Fruit fly (Drosophila melanogaster) whole organism, wandering third instar larva: ENCODE results near the gene Mkk4.
A peak's percentile ranks its signal among the peaks of the same experiment; 100 is the strongest.

Experiments
- Abd-B ChIP-seq: fragments of >200 bp; optimal IDR thresholded peaks from 2 replicates; lab custom pipeline; 2017; ENCODE audit warnings: missing biosample characterization, missing genetic modification characterization
- CG32264 ChIP-seq: fragments of 200-800 bp; sonication (Bioruptor generic); optimal IDR thresholded peaks from 2 replicates; lab custom pipeline; 2016; ENCODE audit warnings: missing biosample characterization, missing genetic modification characterization
- CG9705 ChIP-seq: fragments of 200-800 bp; sonication (Bioruptor generic); optimal IDR thresholded peaks from 2 replicates; lab custom pipeline; 2018; ENCODE audit warnings: missing biosample characterization, mild to moderate bottlenecking, missing genetic modification characterization
- CrebA ChIP-seq: fragments of 200-800 bp; sonication (Bioruptor generic); optimal IDR thresholded peaks from 2 replicates; lab custom pipeline; 2016; ENCODE audit warnings: missing biosample characterization, mild to moderate bottlenecking, missing genetic modification characterization, borderline replicate concordance
- Dfd ChIP-seq: fragments of >200 bp; optimal IDR thresholded peaks from 2 replicates; lab custom pipeline; 2017; ENCODE audit warnings: missing biosample characterization, missing genetic modification characterization
- Dif ChIP-seq: fragments of 200-275, 200-300 bp; sonication (Bioruptor generic); optimal IDR thresholded peaks from 2 replicates; lab custom pipeline; 2018; ENCODE audit warnings: missing biosample characterization, missing genetic modification characterization; ENCODE audit not compliant: partially characterized antibody
- GATAd ChIP-seq: sonication (Bioruptor generic); optimal IDR thresholded peaks from 2 replicates; lab custom pipeline; 2016; ENCODE audit warnings: missing biosample characterization, missing genetic modification characterization
- HLH106 ChIP-seq: fragments of 200-800 bp; optimal IDR thresholded peaks from 3 replicates; lab custom pipeline; 2019; ENCODE audit warnings: missing biosample characterization, mild to moderate bottlenecking, missing genetic modification characterization, moderate library complexity
- Hnf4 ChIP-seq: fragments of 200-800 bp; sonication (Bioruptor generic); optimal IDR thresholded peaks from 2 replicates; lab custom pipeline; 2016; ENCODE audit warnings: missing biosample characterization, mild to moderate bottlenecking, missing genetic modification characterization
- Hr78 ChIP-seq: fragments of >200 bp; optimal IDR thresholded peaks from 2 replicates; lab custom pipeline; 2017; ENCODE audit warnings: missing biosample characterization, missing genetic modification characterization
- Hr83 ChIP-seq: fragments of 200-300 bp; sonication (Bioruptor generic); optimal IDR thresholded peaks from 2 replicates; lab custom pipeline; 2016; ENCODE audit warnings: missing biosample characterization, mild to moderate bottlenecking, missing genetic modification characterization, moderate library complexity; ENCODE audit not compliant: poor library complexity, severe bottlenecking
- Jra ChIP-seq: sonication (Bioruptor generic); optimal IDR thresholded peaks from 2 replicates; lab custom pipeline; 2016; ENCODE audit warnings: missing biosample characterization, missing genetic modification characterization
- Mio ChIP-seq: sonication (Bioruptor generic); optimal IDR thresholded peaks from 2 replicates; lab custom pipeline; 2016; ENCODE audit warnings: missing biosample characterization, missing genetic modification characterization
- Myc ChIP-seq: fragments of >200 bp; optimal IDR thresholded peaks from 2 replicates; lab custom pipeline; 2017
- N ChIP-seq: fragments of >200 bp; optimal IDR thresholded peaks from 2 replicates; lab custom pipeline; 2018; ENCODE audit warnings: missing biosample characterization, missing external identifiers, missing genetic modification characterization
- OdsH ChIP-seq: fragments of 200-800 bp; sonication (Bioruptor generic); optimal IDR thresholded peaks from 2 replicates; lab custom pipeline; 2016; ENCODE audit warnings: missing biosample characterization, mild to moderate bottlenecking, missing genetic modification characterization
- Rel ChIP-seq, 2 experiments: fragments of 200-800 bp; sonication (Bioruptor generic) in 1 of 2; optimal IDR thresholded peaks; 2 replicates in 1 of 2; 3 replicates in 1 of 2; lab custom pipeline; 2016 to 2019; ENCODE audit warnings: mild to moderate bottlenecking in 2 of 2, missing biosample characterization in 2 of 2, missing genetic modification characterization in 2 of 2, moderate library complexity in 1 of 2
- Sp1 ChIP-seq: fragments of 200-800 bp; sonication (Bioruptor generic); optimal IDR thresholded peaks from 3 replicates; lab custom pipeline; 2019; ENCODE audit warnings: missing biosample characterization, mild to moderate bottlenecking, missing genetic modification characterization, moderate library complexity
- Vsx2 ChIP-seq: fragments of 200-300, 225-300 bp; sonication (Bioruptor generic); optimal IDR thresholded peaks from 2 replicates; lab custom pipeline; 2018; ENCODE audit warnings: missing biosample characterization, missing genetic modification characterization; ENCODE audit not compliant: partially characterized antibody
- br ChIP-seq: fragments of 200-800 bp; sonication (Bioruptor generic); optimal IDR thresholded peaks from 2 replicates; lab custom pipeline; 2016; ENCODE audit warnings: missing biosample characterization, missing genetic modification characterization
- brk ChIP-seq: fragments of 200-800 bp; sonication (Bioruptor generic); optimal IDR thresholded peaks from 2 replicates; lab custom pipeline; 2016; ENCODE audit warnings: missing biosample characterization, mild to moderate bottlenecking, missing genetic modification characterization
- dl ChIP-seq, 2 experiments: fragments of 175-275, 200-275 bp in 1 of 2; fragments of 200-275 bp in 1 of 2; sonication (Bioruptor generic); optimal IDR thresholded peaks; lab custom pipeline; 2018; ENCODE audit warnings: mild to moderate bottlenecking in 2 of 2, missing biosample characterization in 2 of 2, missing genetic modification characterization in 2 of 2, moderate library complexity in 2 of 2; ENCODE audit not compliant: partially characterized antibody in 2 of 2, insufficient read depth in 1 of 2
- dmrt93B ChIP-seq: fragments of 200-800 bp; sonication (Bioruptor generic); optimal IDR thresholded peaks from 2 replicates; lab custom pipeline; 2018; ENCODE audit warnings: missing biosample characterization, mild to moderate bottlenecking, missing genetic modification characterization
- dsf ChIP-seq: sonication (Bioruptor generic); optimal IDR thresholded peaks from 2 replicates; lab custom pipeline; 2016; ENCODE audit warnings: missing biosample characterization, missing genetic modification characterization, borderline replicate concordance
- ey ChIP-seq: fragments of 200-800 bp; sonication (Bioruptor generic); optimal IDR thresholded peaks from 2 replicates; lab custom pipeline; 2016; ENCODE audit warnings: missing biosample characterization, missing genetic modification characterization
- foxo ChIP-seq, 2 experiments: fragments of 200-800 bp; sonication (Bioruptor generic); optimal IDR thresholded peaks; 2 replicates in 1 of 2; 3 replicates in 1 of 2; lab custom pipeline; 2016 to 2017; ENCODE audit warnings: missing biosample characterization in 2 of 2, missing genetic modification characterization in 2 of 2
- fru ChIP-seq: fragments of 200-800 bp; sonication (Bioruptor generic); optimal IDR thresholded peaks from 3 replicates; lab custom pipeline; 2016; ENCODE audit warnings: missing biosample characterization, mild to moderate bottlenecking, missing genetic modification characterization
- h ChIP-seq: fragments of 200-800 bp; sonication (Bioruptor generic); optimal IDR thresholded peaks from 3 replicates; lab custom pipeline; 2016; ENCODE audit warnings: missing biosample characterization, mild to moderate bottlenecking, missing genetic modification characterization
- jim ChIP-seq: fragments of 175-275, 200-325 bp; sonication (Bioruptor generic); optimal IDR thresholded peaks from 2 replicates; lab custom pipeline; 2016; ENCODE audit warnings: missing biosample characterization, mild to moderate bottlenecking, missing genetic modification characterization
- lola ChIP-seq: fragments of >200 bp; optimal IDR thresholded peaks from 2 replicates; lab custom pipeline; 2017; ENCODE audit warnings: missing biosample characterization, missing genetic modification characterization
- pan ChIP-seq: fragments of >200 bp; optimal IDR thresholded peaks from 2 replicates; lab custom pipeline; 2017
- psq ChIP-seq: fragments of 200-800 bp; sonication (Bioruptor generic); optimal IDR thresholded peaks from 3 replicates; lab custom pipeline; 2017; ENCODE audit warnings: missing biosample characterization, mild to moderate bottlenecking, missing genetic modification characterization, moderate library complexity
- rgr ChIP-seq: fragments of 200-800 bp; sonication (Bioruptor generic); optimal IDR thresholded peaks from 3 replicates; lab custom pipeline; 2016; ENCODE audit warnings: missing biosample characterization, mild to moderate bottlenecking, missing genetic modification characterization
- sage ChIP-seq: fragments of 200-800 bp; sonication (Bioruptor generic); optimal IDR thresholded peaks from 2 replicates; lab custom pipeline; 2016; ENCODE audit warnings: missing biosample characterization, mild to moderate bottlenecking, missing genetic modification characterization
- sv ChIP-seq: fragments of 200-800 bp; sonication (Bioruptor generic); optimal IDR thresholded peaks from 3 replicates; lab custom pipeline; 2016; ENCODE audit warnings: missing biosample characterization, missing genetic modification characterization
- tai ChIP-seq: sonication (Bioruptor generic); optimal IDR thresholded peaks from 2 replicates; lab custom pipeline; 2016; ENCODE audit warnings: missing biosample characterization, missing genetic modification characterization
- usp ChIP-seq: fragments of >200 bp; optimal IDR thresholded peaks from 2 replicates; lab custom pipeline; 2017; ENCODE audit warnings: missing biosample characterization, missing genetic modification characterization
- woc ChIP-seq: sonication (Bioruptor generic); optimal IDR thresholded peaks from 2 replicates; lab custom pipeline; 2016; ENCODE audit warnings: missing biosample characterization, mild to moderate bottlenecking, missing genetic modification characterization

Gene Mkk4

dm6 chr3R:8660661-8661060 is 10.1 kb upstream of the Mkk4 start, which contains the start of gene bel:
Gene bel, minus strand, starts transcription at chr3R:8660761.
- TF ChIP-seq N (GFP tag; lab: Kevin White, UChicago) (no peak), GATAd (GFP tag; lab: Kevin White, UChicago) (no peak), usp (GFP tag; lab: Kevin White, UChicago) (no peak), psq (GFP tag; lab: Kevin White, UChicago) (no peak), ey (GFP tag; lab: Kevin White, UChicago) (no peak), br (no peak), Mio (no peak), CG32264 (GFP tag; lab: Kevin White, UChicago) (no peak), pan (lab: Kevin White, UChicago) (no peak), Hnf4 (GFP tag; lab: Kevin White, UChicago) (no peak), dl (GFP tag; optimal IDR thresholded peaks at IDR 0.05; lab: Kevin White, UChicago; ENCODE audit: insufficient read depth in 1 of 2, partially characterized antibody in 2 of 2) (no peak), sv (no peak), Hr83 (GFP tag; lab: Kevin White, UChicago) (no peak)
- TF ChIP-seq, all 38 proteins: peak for 0

dm6 chr3R:8659907-8660660 is 9.5 kb upstream of the Mkk4 start:
- TF ChIP-seq psq (GFP tag; lab: Kevin White, UChicago): no peak
- no peak for TF ChIP-seq woc (GFP tag; lab: Kevin White, UChicago)
- TF ChIP-seq sage (GFP tag; lab: Kevin White, UChicago): no peak
- TF ChIP-seq dl (GFP tag; optimal IDR thresholded peaks at IDR 0.05; lab: Kevin White, UChicago; ENCODE audit: insufficient read depth in 1 of 2, partially characterized antibody in 2 of 2): no peak
- no peak for TF ChIP-seq Vsx2 (GFP tag; lab: Kevin White, UChicago)
- TF ChIP-seq foxo (GFP tag; optimal IDR thresholded peaks at IDR 0.05; lab: Kevin White, UChicago): peak in 1 of 2 experiments; percentile 46
- TF ChIP-seq OdsH: no peak
- TF ChIP-seq Rel (GFP tag; optimal IDR thresholded peaks at IDR 0.05; lab: Kevin White, UChicago): no peak
- TF ChIP-seq Rel (tag; optimal IDR thresholded peaks at IDR 0.05; lab: Kevin White, UChicago): peak; percentile 63
- no peak for TF ChIP-seq Hr78 (GFP tag; lab: Kevin White, UChicago)
- TF ChIP-seq jim (GFP tag; lab: Kevin White, UChicago): no peak
- no peak for TF ChIP-seq Dfd (GFP tag; lab: Kevin White, UChicago)
- no peak for TF ChIP-seq pan (lab: Kevin White, UChicago)
- peak; percentile 32 for TF ChIP-seq Hr83 (GFP tag; lab: Kevin White, UChicago)
- TF ChIP-seq Hnf4 (GFP tag; lab: Kevin White, UChicago): peak; percentile 29
- TF ChIP-seq CG9705 (GFP tag; lab: Kevin White, UChicago): no peak
- TF ChIP-seq br: peak; percentile 12
- no peak for TF ChIP-seq usp (GFP tag; lab: Kevin White, UChicago)
- TF ChIP-seq Jra (GFP tag; lab: Kevin White, UChicago): no peak
- no peak for TF ChIP-seq tai (GFP tag; lab: Kevin White, UChicago)
- TF ChIP-seq fru: peak; percentile 15
- peak; percentile 38 for TF ChIP-seq HLH106 (tag; lab: Kevin White, UChicago)
- TF ChIP-seq CG32264 (GFP tag; lab: Kevin White, UChicago): no peak
- TF ChIP-seq Dif (GFP tag; lab: Kevin White, UChicago): peak; percentile 42
- no peak for TF ChIP-seq sv
- no peak for TF ChIP-seq brk (GFP tag; lab: Kevin White, UChicago)
- no peak for TF ChIP-seq lola (GFP tag; lab: Kevin White, UChicago)
- TF ChIP-seq N (GFP tag; lab: Kevin White, UChicago): no peak
- TF ChIP-seq rgr (GFP tag; lab: Kevin White, UChicago): peak; percentile 68
- TF ChIP-seq Sp1 (GFP tag; lab: Kevin White, UChicago): peak; percentile 60
- TF ChIP-seq Mio: no peak
- no peak for TF ChIP-seq GATAd (GFP tag; lab: Kevin White, UChicago)
- TF ChIP-seq Myc (lab: Kevin White, UChicago): peak; percentile 50
- TF ChIP-seq dmrt93B (GFP tag; lab: Kevin White, UChicago): no peak
- TF ChIP-seq CrebA: no peak
- TF ChIP-seq Abd-B: no peak
- TF ChIP-seq h: peak; percentile 93
- peak; percentile 2 for TF ChIP-seq ey (GFP tag; lab: Kevin White, UChicago)
- no peak for TF ChIP-seq dsf (GFP tag; lab: Kevin White, UChicago)
